Fruit fly (Drosophila melanogaster) whole organism, prepupa: ENCODE results near the gene Tip60.

ENCODE experiments used
- Blimp-1 ChIP-seq: fragments of 200-800 bp; sonication (Bioruptor generic); optimal IDR thresholded peaks from 3 replicates; lab custom pipeline; 2017; ENCODE audit warnings: missing biosample characterization, missing genetic modification characterization, mild to moderate bottlenecking, moderate library complexity, missing genetic modification reagents
- CG1621 ChIP-seq: fragments of 200-800 bp; sonication (Bioruptor generic); optimal IDR thresholded peaks from 3 replicates; lab custom pipeline; 2018; ENCODE audit warnings: missing biosample characterization, mild to moderate bottlenecking, missing genetic modification characterization
- CG6792 ChIP-seq: fragments of 200-800 bp; sonication (Bioruptor generic); optimal IDR thresholded peaks from 3 replicates; lab custom pipeline; 2016; ENCODE audit warnings: missing biosample characterization, missing genetic modification characterization
- Eip78C ChIP-seq: fragments of 200-800 bp; sonication (Bioruptor generic); peaks from one replicate; lab custom pipeline; 2016; ENCODE audit warnings: missing biosample characterization, missing genetic modification characterization
- Hr39 ChIP-seq: fragments of 200-800 bp; sonication (Bioruptor generic); optimal IDR thresholded peaks from 2 replicates; lab custom pipeline; 2016; ENCODE audit warnings: missing biosample characterization, missing genetic modification characterization
- OdsH ChIP-seq: fragments of 200-800 bp; sonication (Bioruptor generic); optimal IDR thresholded peaks from 3 replicates; lab custom pipeline; 2016; ENCODE audit warnings: missing biosample characterization, missing genetic modification characterization
- Sox102F ChIP-seq: fragments of 200-800 bp; sonication (Bioruptor generic); optimal IDR thresholded peaks from 2 replicates; lab custom pipeline; 2016; ENCODE audit warnings: missing biosample characterization, mild to moderate bottlenecking, missing genetic modification characterization
- net ChIP-seq: fragments of 200-800 bp; sonication (Bioruptor generic); optimal IDR thresholded peaks from 3 replicates; lab custom pipeline; 2016; ENCODE audit warnings: missing biosample characterization, missing genetic modification characterization
- ss ChIP-seq, 2 experiments: fragments of 200-800 bp; sonication (Bioruptor generic); optimal IDR thresholded peaks; 2 replicates in 1 of 2; 3 replicates in 1 of 2; lab custom pipeline; 2017 to 2018; ENCODE audit warnings: mild to moderate bottlenecking in 2 of 2, missing biosample characterization in 2 of 2, missing genetic modification characterization in 2 of 2, moderate library complexity in 1 of 2

- no peak for TF ChIP-seq net (GFP tag; lab: Kevin White, UChicago)
- TF ChIP-seq Sox102F (GFP tag; lab: Kevin White, UChicago): no peak
- TF ChIP-seq Eip78C (GFP tag; lab: Kevin White, UChicago): no peak
- no peak for TF ChIP-seq ss (GFP tag; optimal IDR thresholded peaks at IDR 0.05; lab: Kevin White, UChicago)
- no peak for TF ChIP-seq CG1621 (tag; lab: Kevin White, UChicago)
- no peak for TF ChIP-seq OdsH (GFP tag; lab: Kevin White, UChicago)
- no peak for TF ChIP-seq Hr39 (GFP tag; lab: Kevin White, UChicago)
- TF ChIP-seq CG6792 (GFP tag; lab: Kevin White, UChicago): no peak
- no peak for TF ChIP-seq Blimp-1 (GFP tag; lab: Kevin White, UChicago)
Measured at dm6 chrX:4075430-4075829, 41.9 kb downstream of the Tip60 start, which contains the start of gene CG43689.
